Fruit fly (Drosophila melanogaster) whole organism, embryonic: Measurements from ENCODE around the gene UbcE2H.

ENCODE experiments used
- Atf3 ChIP-seq: fragments of 200-800 bp; sonication (Bioruptor generic); optimal IDR thresholded peaks from 3 replicates; lab custom pipeline; 2016; ENCODE audit warnings: missing biosample characterization, missing genetic modification characterization
- CG10267 ChIP-seq: fragments of 200-800 bp; sonication (Bioruptor generic); optimal IDR thresholded peaks from 2 replicates; lab custom pipeline; 2018; ENCODE audit warnings: missing biosample characterization, mild to moderate bottlenecking, missing genetic modification characterization, moderate library complexity
- CG11247 ChIP-seq: fragments of 200-800 bp; sonication (Bioruptor generic); IDR thresholded peaks from 2 replicates; pipeline ENCODE4 v1.3.6; 2022; ENCODE audit warnings: missing biosample characterization, missing genetic modification characterization
- CG12299 ChIP-seq: fragments of 200-800 bp; sonication (Bioruptor generic); optimal IDR thresholded peaks from 2 replicates; lab custom pipeline; 2018; ENCODE audit warnings: missing biosample characterization, mild to moderate bottlenecking, missing genetic modification characterization
- CG12659 ChIP-seq: fragments of 200-800 bp; sonication (Bioruptor generic); optimal IDR thresholded peaks from 3 replicates; lab custom pipeline; 2017; ENCODE audit warnings: mild to moderate bottlenecking, missing biosample characterization, missing genetic modification reagents, missing genetic modification characterization
- CG14441 ChIP-seq: fragments of 200-800 bp; sonication (Bioruptor generic); IDR thresholded peaks from 2 replicates; pipeline ENCODE4 v1.3.6; 2022; ENCODE audit warnings: missing biosample characterization, missing genetic modification characterization
- CG16779 ChIP-seq: fragments of 200-800 bp; sonication (Bioruptor generic); IDR thresholded peaks from 2 replicates; pipeline ENCODE4 v1.3.6; 2022; ENCODE audit warnings: missing biosample characterization, missing genetic modification characterization
- CG17328 ChIP-seq: fragments of 200-800 bp; sonication (Bioruptor generic); IDR thresholded peaks from 2 replicates; pipeline ENCODE4 v1.3.6; 2022; ENCODE audit warnings: missing biosample characterization, missing genetic modification characterization
- CG32532 ChIP-seq: fragments of 200-800 bp; sonication (Bioruptor generic); IDR thresholded peaks from 2 replicates; pipeline ENCODE4 v1.3.6; 2022; ENCODE audit warnings: missing biosample characterization, missing genetic modification characterization
- CG32772 ChIP-seq: fragments of 200-800 bp; sonication (Bioruptor generic); IDR thresholded peaks from 2 replicates; pipeline ENCODE4 v1.3.6; 2022; ENCODE audit warnings: missing biosample characterization, missing genetic modification characterization
- CG33213 ChIP-seq: fragments of 200-800 bp; sonication (Bioruptor generic); optimal IDR thresholded peaks from 3 replicates; lab custom pipeline; 2016; ENCODE audit warnings: missing biosample characterization, missing genetic modification characterization
- CG4360 ChIP-seq: fragments of 200-800 bp; sonication (Bioruptor generic); IDR thresholded peaks from 2 replicates; pipeline ENCODE4 v1.3.6; 2022; ENCODE audit warnings: missing biosample characterization, missing genetic modification characterization
- CG43689 ChIP-seq: fragments of 200-800 bp; sonication (Bioruptor generic); IDR thresholded peaks from 2 replicates; pipeline ENCODE4 v1.3.6; 2022; ENCODE audit warnings: missing biosample characterization, missing genetic modification characterization
- Camta ChIP-seq: fragments of 200-800 bp; sonication (Bioruptor generic); optimal IDR thresholded peaks from 2 replicates; lab custom pipeline; 2016; ENCODE audit warnings: missing biosample characterization, missing genetic modification characterization
- Dbx ChIP-seq: fragments of 200-800 bp; sonication (Bioruptor generic); IDR thresholded peaks from 3 replicates; pipeline ENCODE4 v1.3.6; 2022; ENCODE audit warnings: missing biosample characterization, missing genetic modification characterization
- Doc3 ChIP-seq: fragments of 200-800 bp; sonication (Bioruptor generic); IDR thresholded peaks from 3 replicates; pipeline ENCODE4 v1.3.6; 2022; ENCODE audit warnings: missing biosample characterization, missing genetic modification characterization; ENCODE audit not compliant: partially characterized antibody
- ERR ChIP-seq: fragments of 200-800 bp; sonication (Bioruptor generic); optimal IDR thresholded peaks from 2 replicates; lab custom pipeline; 2016; ENCODE audit warnings: missing biosample characterization, missing genetic modification characterization
- Ets65A ChIP-seq: fragments of 200-800 bp; sonication (Bioruptor generic); peaks from one replicate; lab custom pipeline; 2016; ENCODE audit warnings: missing biosample characterization, missing genetic modification characterization
- Fer2 ChIP-seq: fragments of 200-800 bp; sonication (Bioruptor generic); optimal IDR thresholded peaks from 2 replicates; lab custom pipeline; 2018; ENCODE audit warnings: missing biosample characterization, mild to moderate bottlenecking, missing genetic modification characterization, moderate library complexity
- H15 ChIP-seq: fragments of 200-800 bp; sonication (Bioruptor generic); IDR thresholded peaks from 3 replicates; pipeline ENCODE4 v1.3.6; 2022; ENCODE audit warnings: missing biosample characterization, missing genetic modification characterization
- HmgD ChIP-seq: fragments of 200-800 bp; sonication (Bioruptor generic); optimal IDR thresholded peaks from 3 replicates; lab custom pipeline; 2016; ENCODE audit warnings: missing biosample characterization, missing genetic modification characterization
- Hr3 ChIP-seq: fragments of 200-800 bp; sonication (Bioruptor generic); optimal IDR thresholded peaks from 3 replicates; lab custom pipeline; 2016; ENCODE audit warnings: missing biosample characterization, missing genetic modification characterization
- Hr78 ChIP-seq, 2 experiments: fragments of 200-800 bp in 1 of 2; fragments of >200 bp in 1 of 2; sonication (Bioruptor generic) in 1 of 2; optimal IDR thresholded peaks; 2 replicates each; lab custom pipeline; 2017 to 2019; ENCODE audit warnings: missing biosample characterization in 2 of 2, missing genetic modification characterization in 2 of 2, mild to moderate bottlenecking in 1 of 2, moderate library complexity in 1 of 2
- Mes4 ChIP-seq: fragments of 200-800 bp; sonication (Bioruptor generic); optimal IDR thresholded peaks from 2 replicates; lab custom pipeline; 2016; ENCODE audit warnings: missing biosample characterization, missing genetic modification characterization
- Mrtf ChIP-seq: fragments of 200-800 bp; sonication (Bioruptor generic); IDR thresholded peaks from 3 replicates; pipeline ENCODE4 v1.3.6; 2022; ENCODE audit warnings: missing biosample characterization, missing genetic modification characterization
- Oli ChIP-seq: fragments of 200-800 bp; sonication (Bioruptor generic); optimal IDR thresholded peaks from 2 replicates; lab custom pipeline; 2018; ENCODE audit warnings: missing biosample characterization, mild to moderate bottlenecking, missing genetic modification characterization, moderate library complexity
- Poxn ChIP-seq: fragments of 200-800 bp; sonication (Bioruptor generic); IDR thresholded peaks from 2 replicates; pipeline ENCODE4 v1.3.6; 2022; ENCODE audit warnings: missing biosample characterization, missing genetic modification characterization
- Ptx1 ChIP-seq: fragments of 200-800 bp; sonication (Bioruptor generic); IDR thresholded peaks from 2 replicates; pipeline ENCODE4 v1.3.6; 2022; ENCODE audit warnings: missing biosample characterization, missing genetic modification characterization
- Ssrp ChIP-seq: fragments of 200-800 bp; sonication (Bioruptor generic); optimal IDR thresholded peaks from 2 replicates; lab custom pipeline; 2018; ENCODE audit warnings: missing biosample characterization, mild to moderate bottlenecking, missing genetic modification characterization, moderate library complexity
- Usf ChIP-seq: fragments of 200-800 bp; sonication (Bioruptor generic); optimal IDR thresholded peaks from 2 replicates; lab custom pipeline; 2017; ENCODE audit warnings: missing genotype, missing biosample characterization, missing genetic modification characterization
- aop ChIP-seq: fragments of 200-800 bp; sonication (Bioruptor generic); IDR thresholded peaks from 2 replicates; pipeline ENCODE4 v1.3.6; 2022; ENCODE audit warnings: missing biosample characterization, missing genetic modification characterization
- bbx ChIP-seq: fragments of 200-800 bp; sonication (Bioruptor generic); IDR thresholded peaks from 2 replicates; pipeline ENCODE4 v1.3.6; 2022; ENCODE audit warnings: missing biosample characterization, missing genetic modification characterization; ENCODE audit not compliant: partially characterized antibody
- bcd ChIP-seq: fragments of 200-800 bp; sonication (Bioruptor generic); optimal IDR thresholded peaks from 2 replicates; lab custom pipeline; 2017; ENCODE audit warnings: missing biosample characterization, mild to moderate bottlenecking, missing genetic modification characterization
- chinmo ChIP-seq: fragments of 200-800 bp; sonication (Bioruptor generic); IDR thresholded peaks from 4 replicates; pipeline ENCODE4 v1.3.6; 2022; ENCODE audit warnings: missing biosample characterization, missing genetic modification characterization; ENCODE audit not compliant: partially characterized antibody
- da ChIP-seq: fragments of 200-800 bp; sonication (Bioruptor generic); optimal IDR thresholded peaks from 2 replicates; lab custom pipeline; 2016; ENCODE audit warnings: missing biosample characterization, missing genetic modification characterization
- dmrt11E ChIP-seq: fragments of 200-800 bp; sonication (Bioruptor generic); optimal IDR thresholded peaks from 3 replicates; lab custom pipeline; 2018; ENCODE audit warnings: missing biosample characterization, mild to moderate bottlenecking, missing genetic modification characterization, moderate library complexity
- fd102C ChIP-seq: fragments of 200-800 bp; sonication (Bioruptor generic); optimal IDR thresholded peaks from 2 replicates; lab custom pipeline; 2018; ENCODE audit warnings: missing biosample characterization, mild to moderate bottlenecking, missing genetic modification characterization, moderate library complexity
- fd3F ChIP-seq: fragments of 200-800 bp; sonication (Bioruptor generic); optimal IDR thresholded peaks from 2 replicates; lab custom pipeline; 2018; ENCODE audit warnings: missing biosample characterization, mild to moderate bottlenecking, missing genetic modification characterization, moderate library complexity
- gsb ChIP-seq: fragments of 200-800 bp; sonication (Bioruptor generic); IDR thresholded peaks from 2 replicates; pipeline ENCODE4 v1.3.6; 2022; ENCODE audit warnings: missing biosample characterization, missing genetic modification characterization
- kay ChIP-seq: fragments of 200-800 bp; sonication (Bioruptor generic); optimal IDR thresholded peaks from 2 replicates; lab custom pipeline; 2016; ENCODE audit warnings: missing biosample characterization, missing genetic modification characterization
- lab ChIP-seq: fragments of 200-800 bp; sonication (Bioruptor generic); optimal IDR thresholded peaks from 3 replicates; lab custom pipeline; 2017; ENCODE audit warnings: missing biosample characterization, missing genetic modification characterization, mild to moderate bottlenecking, moderate library complexity, missing genetic modification reagents
- odd ChIP-seq: fragments of 200-800 bp; sonication (Bioruptor generic); optimal IDR thresholded peaks from 2 replicates; lab custom pipeline; 2017; ENCODE audit warnings: missing biosample characterization, mild to moderate bottlenecking, missing genetic modification characterization
- rib ChIP-seq: fragments of 200-800 bp; sonication (Bioruptor generic); IDR thresholded peaks from 2 replicates; pipeline ENCODE4 v1.3.6; 2022; ENCODE audit warnings: missing biosample characterization, missing genetic modification characterization
- row ChIP-seq: fragments of 200-800 bp; sonication (Bioruptor generic); IDR thresholded peaks from 3 replicates; pipeline ENCODE4 v1.3.6; 2022; ENCODE audit warnings: missing biosample characterization, missing genetic modification characterization
- sd ChIP-seq: fragments of 200-800 bp; sonication (Bioruptor generic); optimal IDR thresholded peaks from 3 replicates; lab custom pipeline; 2018; ENCODE audit warnings: missing biosample characterization, mild to moderate bottlenecking, missing genetic modification characterization, moderate library complexity
- shn ChIP-seq: fragments of 200-800 bp; sonication (Bioruptor generic); optimal IDR thresholded peaks from 3 replicates; lab custom pipeline; 2016; ENCODE audit warnings: missing biosample characterization, missing genetic modification characterization
- sima ChIP-seq: fragments of 200-800 bp; sonication (Bioruptor generic); optimal IDR thresholded peaks from 2 replicates; lab custom pipeline; 2016; ENCODE audit warnings: missing biosample characterization, missing genetic modification characterization
- slbo ChIP-seq: fragments of 200-800 bp; sonication (Bioruptor generic); IDR thresholded peaks from 2 replicates; pipeline ENCODE4 v1.3.6; 2022; ENCODE audit warnings: missing biosample characterization, missing genetic modification characterization
- tio ChIP-seq: fragments of 200-800 bp; sonication (Bioruptor generic); optimal IDR thresholded peaks from 2 replicates; lab custom pipeline; 2017; ENCODE audit warnings: missing biosample characterization, missing genetic modification characterization, inconsistent platforms
- tx ChIP-seq: fragments of 200-800 bp; sonication (Bioruptor generic); optimal IDR thresholded peaks from 2 replicates; lab custom pipeline; 2016; ENCODE audit warnings: missing biosample characterization, missing genetic modification characterization
- zen2 ChIP-seq: fragments of 200-800 bp; sonication (Bioruptor generic); IDR thresholded peaks from 3 replicates; pipeline ENCODE4 v1.3.6; 2022; ENCODE audit warnings: missing biosample characterization, missing genetic modification characterization; ENCODE audit not compliant: partially characterized antibody

Gene UbcE2H

dm6 chrX:8143537-8143936 lies 49.7 kb upstream of the UbcE2H start, which contains the start of gene CG17982 (continued):
- TF ChIP-seq Poxn (GFP tag; lab: Robert Waterston, UW) (no peak), CG17328 (peak; percentile 83), CG16779 (peak; percentile 65; the same call in 1 of the 2 replicates), Atf3 (peak; percentile 64), bbx (GFP tag; lab: Robert Waterston, UW) (peak; percentile 10; the same call in 1 of the 2 replicates), kay (GFP tag; lab: Kevin White, UChicago) (peak; percentile 81), row (GFP tag; lab: Robert Waterston, UW) (peak; percentile 90), shn (peak; percentile 80), CG4360 (no peak), CG32532 (GFP tag; lab: Robert Waterston, UW) (peak; percentile 88), Doc3 (GFP tag; lab: Robert Waterston, UW) (no peak), CG14441 (GFP tag; lab: Robert Waterston, UW) (peak; percentile 80), Ptx1 (GFP tag; lab: Robert Waterston, UW) (peak; percentile 82), slbo (GFP tag; lab: Robert Waterston, UW) (peak; percentile 88), aop (peak; percentile 61; the same call in 1 of the 2 replicates), fd102C (GFP tag; lab: Kevin White, UChicago) (no peak), odd (peak; percentile 73), CG12299 (peak; percentile 86), CG10267 (peak; percentile 80), Oli (tag; lab: Kevin White, UChicago) (peak; percentile 73), ERR (GFP tag; lab: Kevin White, UChicago) (peak; percentile 70), Ets65A (GFP tag; lab: Kevin White, UChicago) (peak; percentile 97), Dbx (GFP tag; lab: Robert Waterston, UW) (peak; percentile 66), da (GFP tag; lab: Kevin White, UChicago) (peak; percentile 56), zen2 (GFP tag; lab: Robert Waterston, UW) (no peak), bcd (GFP tag; lab: Kevin White, UChicago) (peak; percentile 75), sd (peak; percentile 62), CG32772 (GFP tag; lab: Robert Waterston, UW) (peak; percentile 73), H15 (GFP tag; lab: Robert Waterston, UW) (peak; percentile 64; the same call in 2 of the 3 replicates), Hr78 (GFP tag; optimal IDR thresholded peaks at IDR 0.05; lab: Kevin White, UChicago) (peak in 1 of 2 experiments; percentile 16), fd3F (GFP tag; lab: Kevin White, UChicago) (peak; percentile 80), Fer2 (tag; lab: Kevin White, UChicago) (peak; percentile 80), CG33213 (peak; percentile 87), dmrt11E (tag; lab: Kevin White, UChicago) (peak; percentile 80), CG43689 (GFP tag; lab: Robert Waterston, UW) (peak; percentile 18; the same call in 1 of the 2 replicates), Hr3 (GFP tag; lab: Kevin White, UChicago) (peak; percentile 77), tio (GFP tag; lab: Kevin White, UChicago) (no peak), HmgD (GFP tag; lab: Kevin White, UChicago) (no peak), gsb (peak; percentile 55), CG11247 (GFP tag; lab: Robert Waterston, UW) (peak; percentile 66), Camta (peak; percentile 78), rib (GFP tag; lab: Robert Waterston, UW) (peak; percentile 64; the same call in 1 of the 2 replicates), sima (GFP tag; lab: Kevin White, UChicago) (peak; percentile 33), lab (GFP tag; lab: Kevin White, UChicago) (peak; percentile 89), Mrtf (GFP tag; lab: Robert Waterston, UW) (peak; percentile 78), Usf (peak; percentile 32), Ssrp (tag; lab: Kevin White, UChicago) (peak; percentile 77), tx (peak; percentile 84), chinmo (no peak), Mes4 (GFP tag; lab: Kevin White, UChicago) (peak; percentile 81), CG12659 (GFP tag; lab: Kevin White, UChicago) (peak; percentile 87)
